Fruit fly (Drosophila melanogaster) whole organism, prepupa: ENCODE measurements around the gene mxc.

ENCODE experiments used
- CG10631 ChIP-seq: fragments of 200-800 bp; sonication (Bioruptor generic); optimal IDR thresholded peaks from 2 replicates; lab custom pipeline; 2016; ENCODE audit warnings: missing biosample characterization, missing genetic modification characterization
- CG10669 ChIP-seq: fragments of 200-800 bp; sonication (Bioruptor generic); optimal IDR thresholded peaks from 3 replicates; lab custom pipeline; 2018; ENCODE audit warnings: missing biosample characterization, mild to moderate bottlenecking, missing genetic modification characterization, moderate library complexity
- CG11762 ChIP-seq: fragments of 200-800 bp; sonication (Bioruptor generic); optimal IDR thresholded peaks from 3 replicates; lab custom pipeline; 2016; ENCODE audit warnings: missing biosample characterization, missing genetic modification characterization; ENCODE audit not compliant: insufficient read depth
- CG15336 ChIP-seq: fragments of 200-800 bp; sonication (Bioruptor generic); IDR thresholded peaks from 2 replicates; pipeline ENCODE4 v1.3.6; 2022; ENCODE audit warnings: missing biosample characterization, missing genetic modification characterization
- CG1621 ChIP-seq: fragments of 200-800 bp; sonication (Bioruptor generic); optimal IDR thresholded peaks from 3 replicates; lab custom pipeline; 2018; ENCODE audit warnings: missing biosample characterization, mild to moderate bottlenecking, missing genetic modification characterization
- CG32006 ChIP-seq: fragments of 200-800 bp; sonication (Bioruptor generic); optimal IDR thresholded peaks from 3 replicates; lab custom pipeline; 2017; ENCODE audit warnings: missing biosample characterization, mild to moderate bottlenecking, missing genetic modification characterization
- CG3919 ChIP-seq: fragments of 200-800 bp; sonication (Bioruptor generic); optimal IDR thresholded peaks from 3 replicates; lab custom pipeline; 2016; ENCODE audit warnings: missing biosample characterization, missing genetic modification characterization
- CG4318 ChIP-seq: fragments of 200-800 bp; sonication (Bioruptor generic); optimal IDR thresholded peaks from 3 replicates; lab custom pipeline; 2017; ENCODE audit warnings: missing biosample characterization, mild to moderate bottlenecking, missing genetic modification characterization
- CG6163 ChIP-seq: fragments of 200-800 bp; sonication (Bioruptor generic); IDR thresholded peaks from 3 replicates; pipeline ENCODE4 v1.3.6; 2022; ENCODE audit warnings: missing biosample characterization, missing genetic modification characterization
- CG6792 ChIP-seq: fragments of 200-800 bp; sonication (Bioruptor generic); optimal IDR thresholded peaks from 3 replicates; lab custom pipeline; 2016; ENCODE audit warnings: missing biosample characterization, missing genetic modification characterization
- CG6808 ChIP-seq: fragments of 200-800 bp; sonication (Bioruptor generic); optimal IDR thresholded peaks from 3 replicates; lab custom pipeline; 2017; ENCODE audit warnings: missing biosample characterization, missing genetic modification characterization, mild to moderate bottlenecking, moderate library complexity, missing genetic modification reagents
- CG8119 ChIP-seq: fragments of 200-800 bp; sonication (Bioruptor generic); IDR thresholded peaks from 3 replicates; pipeline ENCODE4 v1.3.6; 2022; ENCODE audit warnings: missing biosample characterization, missing genetic modification characterization
- Eip93F ChIP-seq: fragments of 200-800 bp; sonication (Bioruptor generic); optimal IDR thresholded peaks from 2 replicates; lab custom pipeline; 2016; ENCODE audit warnings: missing biosample characterization, mild to moderate bottlenecking, missing genetic modification characterization
- Ets96B ChIP-seq: fragments of 200-800 bp; optimal IDR thresholded peaks from 2 replicates; lab custom pipeline; 2019; ENCODE audit warnings: missing biosample characterization, mild to moderate bottlenecking, missing genetic modification characterization, moderate library complexity
- Gug ChIP-seq: fragments of 200-800 bp; sonication (Bioruptor generic); IDR thresholded peaks from 2 replicates; pipeline ENCODE4 v1.3.6; 2022; ENCODE audit warnings: missing biosample characterization, missing genetic modification characterization
- Hr38 ChIP-seq: sonication (Bioruptor generic); optimal IDR thresholded peaks from 2 replicates; lab custom pipeline; 2016; ENCODE audit warnings: missing biosample characterization, missing genetic modification characterization
- Lpt ChIP-seq: fragments of 200-800 bp; sonication (Bioruptor generic); optimal IDR thresholded peaks from 3 replicates; lab custom pipeline; 2016; ENCODE audit warnings: missing biosample characterization, missing genetic modification characterization
- OdsH ChIP-seq: fragments of 200-800 bp; sonication (Bioruptor generic); optimal IDR thresholded peaks from 3 replicates; lab custom pipeline; 2016; ENCODE audit warnings: missing biosample characterization, missing genetic modification characterization
- Smox ChIP-seq: fragments of 200-800 bp; sonication (Bioruptor generic); optimal IDR thresholded peaks from 3 replicates; lab custom pipeline; 2016; ENCODE audit warnings: missing biosample characterization, missing genetic modification characterization
- Sox102F ChIP-seq: fragments of 200-800 bp; sonication (Bioruptor generic); optimal IDR thresholded peaks from 2 replicates; lab custom pipeline; 2016; ENCODE audit warnings: missing biosample characterization, mild to moderate bottlenecking, missing genetic modification characterization
- Sox14 ChIP-seq: fragments of 200-800 bp; sonication (Bioruptor generic); optimal IDR thresholded peaks from 3 replicates; lab custom pipeline; 2016; ENCODE audit warnings: missing biosample characterization, missing genetic modification characterization
- Sox15 ChIP-seq: fragments of 200-800 bp; sonication (Bioruptor generic); optimal IDR thresholded peaks from 3 replicates; lab custom pipeline; 2016; ENCODE audit warnings: missing biosample characterization, missing genetic modification characterization
- cyc ChIP-seq: fragments of 200-800 bp; sonication (Bioruptor generic); optimal IDR thresholded peaks from 3 replicates; lab custom pipeline; 2016; ENCODE audit warnings: missing biosample characterization, missing genetic modification characterization
- dac ChIP-seq: fragments of 200-800 bp; sonication (Bioruptor generic); optimal IDR thresholded peaks from 2 replicates; lab custom pipeline; 2017; ENCODE audit warnings: missing biosample characterization, mild to moderate bottlenecking, missing genetic modification characterization
- eg ChIP-seq: fragments of 200-800 bp; sonication (Bioruptor generic); IDR thresholded peaks from 3 replicates; pipeline ENCODE4 v1.3.6; 2022; ENCODE audit warnings: missing biosample characterization, missing genetic modification characterization
- esn ChIP-seq: fragments of 200-800 bp; sonication (Bioruptor generic); optimal IDR thresholded peaks from 2 replicates; lab custom pipeline; 2016; ENCODE audit warnings: missing biosample characterization, mild to moderate bottlenecking, missing genetic modification characterization, moderate library complexity
- fd85E ChIP-seq: fragments of 200-800 bp; sonication (Bioruptor generic); optimal IDR thresholded peaks from 3 replicates; lab custom pipeline; 2016; ENCODE audit warnings: missing biosample characterization, missing genetic modification characterization
- fkh ChIP-seq: fragments of 200-800 bp; sonication (Bioruptor generic); optimal IDR thresholded peaks from 3 replicates; lab custom pipeline; 2017; ENCODE audit warnings: missing biosample characterization, mild to moderate bottlenecking, missing genetic modification characterization, moderate library complexity
- lz ChIP-seq: fragments of 200-800 bp; sonication (Bioruptor generic); optimal IDR thresholded peaks from 3 replicates; lab custom pipeline; 2016; ENCODE audit warnings: missing biosample characterization, missing genetic modification characterization
- pdm3 ChIP-seq: fragments of 200-800 bp; sonication (Bioruptor generic); optimal IDR thresholded peaks from 3 replicates; lab custom pipeline; 2016; ENCODE audit warnings: missing biosample characterization, missing genetic modification characterization
- salr ChIP-seq, 2 experiments: fragments of 200-800 bp; sonication (Bioruptor generic); optimal IDR thresholded peaks; 3 replicates each; lab custom pipeline; 2016 to 2018; ENCODE audit warnings: missing biosample characterization in 2 of 2, missing genetic modification characterization in 2 of 2, mild to moderate bottlenecking in 1 of 2
- spab ChIP-seq: fragments of 200-800 bp; sonication (Bioruptor generic); optimal IDR thresholded peaks from 2 replicates; lab custom pipeline; 2017; ENCODE audit warnings: missing biosample characterization, mild to moderate bottlenecking, missing genetic modification characterization, missing genetic modification reagents
- ss ChIP-seq, 2 experiments: fragments of 200-800 bp; sonication (Bioruptor generic); optimal IDR thresholded peaks; 2 replicates in 1 of 2; 3 replicates in 1 of 2; lab custom pipeline; 2017 to 2018; ENCODE audit warnings: mild to moderate bottlenecking in 2 of 2, missing biosample characterization in 2 of 2, missing genetic modification characterization in 2 of 2, moderate library complexity in 1 of 2
- svp ChIP-seq: fragments of 200-800 bp; sonication (Bioruptor generic); peaks from one replicate; lab custom pipeline; 2016; ENCODE audit warnings: missing biosample characterization, missing genetic modification characterization
- topi ChIP-seq: fragments of 200-800 bp; sonication (Bioruptor generic); optimal IDR thresholded peaks from 3 replicates; lab custom pipeline; 2016; ENCODE audit warnings: missing biosample characterization, missing genetic modification characterization
- vri ChIP-seq: fragments of 200-800 bp; sonication (Bioruptor generic); optimal IDR thresholded peaks from 3 replicates; lab custom pipeline; 2016; ENCODE audit warnings: missing biosample characterization, mild to moderate bottlenecking, missing genetic modification characterization

mxc gene

dm6 chrX:9282783-9283289 is 39.6 kb upstream of the mxc start, which contains the start of gene c11.1 (continued):
- no peak for TF ChIP-seq vri (GFP tag; lab: Kevin White, UChicago)
- TF ChIP-seq Lpt (GFP tag; lab: Kevin White, UChicago), result no peak
- no peak for TF ChIP-seq pdm3 (GFP tag; lab: Kevin White, UChicago)
- no peak for TF ChIP-seq CG3919 (GFP tag; lab: Kevin White, UChicago)
- no peak for TF ChIP-seq CG4318
- 0 out of 3 replicates have a peak, but pooled peaks have one; percentile 17 for TF ChIP-seq CG8119 (GFP tag; lab: Robert Waterston, UW)
- 0 out of 2 replicates have a peak, but pooled peaks have one; percentile 33 for TF ChIP-seq CG15336 (GFP tag; lab: Robert Waterston, UW)
- no peak for TF ChIP-seq CG10669 (GFP tag; lab: Kevin White, UChicago)
- no peak for TF ChIP-seq salr (GFP tag; optimal IDR thresholded peaks at IDR 0.05; lab: Kevin White, UChicago)
- TF ChIP-seq CG6163 (GFP tag; lab: Robert Waterston, UW), result no peak
- no peak for TF ChIP-seq Smox (GFP tag; lab: Kevin White, UChicago)
- no peak for TF ChIP-seq CG11762
- TF ChIP-seq Sox15 (GFP tag; lab: Kevin White, UChicago), result no peak
- no peak for TF ChIP-seq OdsH
- no peak for TF ChIP-seq dac (GFP tag; lab: Kevin White, UChicago)
- no peak for TF ChIP-seq cyc (GFP tag; lab: Kevin White, UChicago)
- no peak for TF ChIP-seq svp (GFP tag; lab: Kevin White, UChicago)

dm6 chrX:9281998-9282644 is 38.9 kb upstream of the mxc start:
- TF ChIP-seq Lpt (GFP tag; lab: Kevin White, UChicago) (no peak), topi (no peak), CG6808 (GFP tag; lab: Kevin White, UChicago) (no peak), fd85E (no peak)
- TF ChIP-seq, all 60 proteins: peak for 0

dm6 chrX:9272830-9273507 is 29.7 kb upstream of the mxc start, which contains the start of the genes Cfp1 and Aladin:
Gene Cfp1 (minus strand): TSS chrX:9272960.
Gene Aladin (plus strand): TSS chrX:9273413.
- TF ChIP-seq esn (GFP tag; lab: Kevin White, UChicago), result peak; percentile 24
- no peak for TF ChIP-seq Gug (GFP tag; lab: Robert Waterston, UW)

DNA sequence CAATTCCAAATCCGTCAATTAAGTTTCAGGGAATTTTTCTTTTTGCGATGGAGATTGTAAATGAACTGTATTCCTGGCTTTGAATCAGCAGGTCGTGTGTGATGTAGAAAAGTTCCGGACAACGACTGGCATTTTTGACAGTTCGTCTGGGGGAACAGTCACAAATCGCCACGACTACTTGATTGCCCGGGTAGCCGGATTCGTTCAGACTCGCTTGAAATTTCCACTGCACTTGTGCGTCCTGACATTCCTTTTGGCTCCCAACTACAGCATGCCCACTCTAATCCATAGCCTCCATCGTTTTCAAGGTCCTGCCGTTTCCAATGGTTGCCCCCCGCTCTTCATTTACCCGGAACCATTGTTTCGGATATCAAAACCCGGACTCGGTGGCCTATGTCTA is 26.6 kb upstream of the mxc start, which contains the start of gene CG17440:
Gene CG17440 (minus strand): TSS at position 101 of the 400 bp plus-strand sequence.
- no peak for TF ChIP-seq CG6792 (GFP tag; lab: Kevin White, UChicago)
- TF ChIP-seq OdsH, result no peak
- no peak for TF ChIP-seq spab (GFP tag; lab: Kevin White, UChicago)
- TF ChIP-seq eg (GFP tag; lab: Robert Waterston, UW), result no peak
- TF ChIP-seq ss (GFP tag; optimal IDR thresholded peaks at IDR 0.05; lab: Kevin White, UChicago), result no peak
- TF ChIP-seq CG1621, result no peak
- no peak for TF ChIP-seq Ets96B (tag; lab: Kevin White, UChicago)
- no peak for TF ChIP-seq CG3919 (GFP tag; lab: Kevin White, UChicago)
- TF ChIP-seq Sox102F, result no peak
- TF ChIP-seq Hr38 (GFP tag; lab: Kevin White, UChicago), result no peak
- no peak for TF ChIP-seq CG32006 (GFP tag; lab: Kevin White, UChicago)
- TF ChIP-seq CG10631 (GFP tag; lab: Kevin White, UChicago), result no peak
- TF ChIP-seq Sox15 (GFP tag; lab: Kevin White, UChicago), result no peak
- no peak for TF ChIP-seq esn (GFP tag; lab: Kevin White, UChicago)
- TF ChIP-seq fkh (GFP tag; lab: Kevin White, UChicago), result no peak
- TF ChIP-seq Eip93F, result no peak
- no peak for TF ChIP-seq Sox14 (GFP tag; lab: Kevin White, UChicago)
- TF ChIP-seq lz, result no peak
